Worm (Caenorhabditis elegans) whole organism, midembryonic: Measurements from ENCODE around the gene gst-5.

Experiments used
- klf-2 ChIP-seq: fragments of 200-800 bp; sonication (Bioruptor generic); conservative IDR thresholded peaks from 2 replicates; pipeline ENCODE4 v1.3.6; 2022; ENCODE audit warnings: missing genetic modification reagents, missing genetic modification characterization, missing compliant biosample characterization
- ref-1 ChIP-seq: fragments of 200-800 bp; sonication (Bioruptor generic); conservative IDR thresholded peaks from 2 replicates; pipeline ENCODE4 v1.3.6; 2022; ENCODE audit warnings: missing genetic modification reagents, missing genetic modification characterization, missing compliant biosample characterization
- tab-1 ChIP-seq: fragments of 200-800 bp; sonication (Bioruptor generic); IDR thresholded peaks from 2 replicates; pipeline ENCODE4 v1.3.6; 2022; ENCODE audit warnings: missing genetic modification characterization, missing compliant biosample characterization
- ztf-23 ChIP-seq: fragments of 200-800 bp; sonication (Bioruptor generic); IDR thresholded peaks from 2 replicates; pipeline ENCODE4 v1.3.6; 2022; ENCODE audit warnings: missing genetic modification reagents, missing genetic modification characterization, missing compliant biosample characterization

- no peak for TF ChIP-seq klf-2
- no peak for TF ChIP-seq tab-1 (GFP tag; lab: Robert Waterston, UW)
- TF ChIP-seq ref-1 = no peak
- TF ChIP-seq ztf-23 (GFP tag; lab: Robert Waterston, UW) = no peak
These were observed 1.7 kb upstream of the gst-5 start for ce11 chrII:10948236-10949025.
